Fruit fly (Drosophila melanogaster) whole organism, wandering third instar larva: Measurements from ENCODE around the gene CG3062.

ENCODE experiments used
- CG32264 ChIP-seq: fragments of 200-800 bp; sonication (Bioruptor generic); optimal IDR thresholded peaks from 2 replicates; lab custom pipeline; 2016; ENCODE audit warnings: missing biosample characterization, missing genetic modification characterization
- CrebA ChIP-seq: fragments of 200-800 bp; sonication (Bioruptor generic); optimal IDR thresholded peaks from 2 replicates; lab custom pipeline; 2016; ENCODE audit warnings: missing biosample characterization, mild to moderate bottlenecking, missing genetic modification characterization, borderline replicate concordance
- Dfd ChIP-seq: fragments of >200 bp; optimal IDR thresholded peaks from 2 replicates; lab custom pipeline; 2017; ENCODE audit warnings: missing biosample characterization, missing genetic modification characterization
- Dif ChIP-seq: fragments of 200-275, 200-300 bp; sonication (Bioruptor generic); optimal IDR thresholded peaks from 2 replicates; lab custom pipeline; 2018; ENCODE audit warnings: missing biosample characterization, missing genetic modification characterization; ENCODE audit not compliant: partially characterized antibody
- GATAd ChIP-seq: sonication (Bioruptor generic); optimal IDR thresholded peaks from 2 replicates; lab custom pipeline; 2016; ENCODE audit warnings: missing biosample characterization, missing genetic modification characterization
- HLH106 ChIP-seq: fragments of 200-800 bp; optimal IDR thresholded peaks from 3 replicates; lab custom pipeline; 2019; ENCODE audit warnings: missing biosample characterization, mild to moderate bottlenecking, missing genetic modification characterization, moderate library complexity
- Hnf4 ChIP-seq: fragments of 200-800 bp; sonication (Bioruptor generic); optimal IDR thresholded peaks from 2 replicates; lab custom pipeline; 2016; ENCODE audit warnings: missing biosample characterization, mild to moderate bottlenecking, missing genetic modification characterization
- Hr78 ChIP-seq: fragments of >200 bp; optimal IDR thresholded peaks from 2 replicates; lab custom pipeline; 2017; ENCODE audit warnings: missing biosample characterization, missing genetic modification characterization
- Hr83 ChIP-seq: fragments of 200-300 bp; sonication (Bioruptor generic); optimal IDR thresholded peaks from 2 replicates; lab custom pipeline; 2016; ENCODE audit warnings: missing biosample characterization, mild to moderate bottlenecking, missing genetic modification characterization, moderate library complexity; ENCODE audit not compliant: poor library complexity, severe bottlenecking
- Jra ChIP-seq: sonication (Bioruptor generic); optimal IDR thresholded peaks from 2 replicates; lab custom pipeline; 2016; ENCODE audit warnings: missing biosample characterization, missing genetic modification characterization
- Mio ChIP-seq: sonication (Bioruptor generic); optimal IDR thresholded peaks from 2 replicates; lab custom pipeline; 2016; ENCODE audit warnings: missing biosample characterization, missing genetic modification characterization
- Myc ChIP-seq: fragments of >200 bp; optimal IDR thresholded peaks from 2 replicates; lab custom pipeline; 2017
- N ChIP-seq: fragments of >200 bp; optimal IDR thresholded peaks from 2 replicates; lab custom pipeline; 2018; ENCODE audit warnings: missing biosample characterization, missing external identifiers, missing genetic modification characterization
- OdsH ChIP-seq: fragments of 200-800 bp; sonication (Bioruptor generic); optimal IDR thresholded peaks from 2 replicates; lab custom pipeline; 2016; ENCODE audit warnings: missing biosample characterization, mild to moderate bottlenecking, missing genetic modification characterization
- Rel ChIP-seq, 2 experiments: fragments of 200-800 bp; sonication (Bioruptor generic) in 1 of 2; optimal IDR thresholded peaks; 2 replicates in 1 of 2; 3 replicates in 1 of 2; lab custom pipeline; 2016 to 2019; ENCODE audit warnings: mild to moderate bottlenecking in 2 of 2, missing biosample characterization in 2 of 2, missing genetic modification characterization in 2 of 2, moderate library complexity in 1 of 2
- Sp1 ChIP-seq: fragments of 200-800 bp; sonication (Bioruptor generic); optimal IDR thresholded peaks from 3 replicates; lab custom pipeline; 2019; ENCODE audit warnings: missing biosample characterization, mild to moderate bottlenecking, missing genetic modification characterization, moderate library complexity
- Vsx2 ChIP-seq: fragments of 200-300, 225-300 bp; sonication (Bioruptor generic); optimal IDR thresholded peaks from 2 replicates; lab custom pipeline; 2018; ENCODE audit warnings: missing biosample characterization, missing genetic modification characterization; ENCODE audit not compliant: partially characterized antibody
- brk ChIP-seq: fragments of 200-800 bp; sonication (Bioruptor generic); optimal IDR thresholded peaks from 2 replicates; lab custom pipeline; 2016; ENCODE audit warnings: missing biosample characterization, mild to moderate bottlenecking, missing genetic modification characterization
- dl ChIP-seq, 2 experiments: fragments of 175-275, 200-275 bp in 1 of 2; fragments of 200-275 bp in 1 of 2; sonication (Bioruptor generic); optimal IDR thresholded peaks; lab custom pipeline; 2018; ENCODE audit warnings: mild to moderate bottlenecking in 2 of 2, missing biosample characterization in 2 of 2, missing genetic modification characterization in 2 of 2, moderate library complexity in 2 of 2; ENCODE audit not compliant: partially characterized antibody in 2 of 2, insufficient read depth in 1 of 2
- ey ChIP-seq: fragments of 200-800 bp; sonication (Bioruptor generic); optimal IDR thresholded peaks from 2 replicates; lab custom pipeline; 2016; ENCODE audit warnings: missing biosample characterization, missing genetic modification characterization
- foxo ChIP-seq, 2 experiments: fragments of 200-800 bp; sonication (Bioruptor generic); optimal IDR thresholded peaks; 2 replicates in 1 of 2; 3 replicates in 1 of 2; lab custom pipeline; 2016 to 2017; ENCODE audit warnings: missing biosample characterization in 2 of 2, missing genetic modification characterization in 2 of 2
- h ChIP-seq: fragments of 200-800 bp; sonication (Bioruptor generic); optimal IDR thresholded peaks from 3 replicates; lab custom pipeline; 2016; ENCODE audit warnings: missing biosample characterization, mild to moderate bottlenecking, missing genetic modification characterization
- lola ChIP-seq: fragments of >200 bp; optimal IDR thresholded peaks from 2 replicates; lab custom pipeline; 2017; ENCODE audit warnings: missing biosample characterization, missing genetic modification characterization
- pan ChIP-seq: fragments of >200 bp; optimal IDR thresholded peaks from 2 replicates; lab custom pipeline; 2017
- psq ChIP-seq: fragments of 200-800 bp; sonication (Bioruptor generic); optimal IDR thresholded peaks from 3 replicates; lab custom pipeline; 2017; ENCODE audit warnings: missing biosample characterization, mild to moderate bottlenecking, missing genetic modification characterization, moderate library complexity
- sage ChIP-seq: fragments of 200-800 bp; sonication (Bioruptor generic); optimal IDR thresholded peaks from 2 replicates; lab custom pipeline; 2016; ENCODE audit warnings: missing biosample characterization, mild to moderate bottlenecking, missing genetic modification characterization
- sv ChIP-seq: fragments of 200-800 bp; sonication (Bioruptor generic); optimal IDR thresholded peaks from 3 replicates; lab custom pipeline; 2016; ENCODE audit warnings: missing biosample characterization, missing genetic modification characterization
- tai ChIP-seq: sonication (Bioruptor generic); optimal IDR thresholded peaks from 2 replicates; lab custom pipeline; 2016; ENCODE audit warnings: missing biosample characterization, missing genetic modification characterization
- usp ChIP-seq: fragments of >200 bp; optimal IDR thresholded peaks from 2 replicates; lab custom pipeline; 2017; ENCODE audit warnings: missing biosample characterization, missing genetic modification characterization

CG3062 gene

dm6 chrX:4609737-4610136 is 34.9 kb downstream of the CG3062 start:
- TF ChIP-seq GATAd (no peak), CrebA (no peak), OdsH (GFP tag; lab: Kevin White, UChicago) (no peak), Dif (GFP tag; lab: Kevin White, UChicago) (no peak), sv (GFP tag; lab: Kevin White, UChicago) (no peak)

dm6 chrX:4606447-4606846 is 38.2 kb downstream of the CG3062 start:
- TF ChIP-seq Sp1 (GFP tag; lab: Kevin White, UChicago) (no peak), pan (lab: Kevin White, UChicago) (no peak)

dm6 chrX:4605313-4605712 is 39.4 kb downstream of the CG3062 start:
- TF ChIP-seq brk (GFP tag; lab: Kevin White, UChicago) (no peak), sv (GFP tag; lab: Kevin White, UChicago) (no peak), Vsx2 (no peak), Dif (GFP tag; lab: Kevin White, UChicago) (no peak), foxo (GFP tag; optimal IDR thresholded peaks at IDR 0.05; lab: Kevin White, UChicago) (no peak), Rel (GFP tag; optimal IDR thresholded peaks at IDR 0.05; lab: Kevin White, UChicago) (no peak), Rel (tag; optimal IDR thresholded peaks at IDR 0.05; lab: Kevin White, UChicago) (no peak), ey (GFP tag; lab: Kevin White, UChicago) (no peak), CG32264 (GFP tag; lab: Kevin White, UChicago) (no peak), dl (GFP tag; optimal IDR thresholded peaks at IDR 0.05; lab: Kevin White, UChicago; ENCODE audit: insufficient read depth in 1 of 2, partially characterized antibody in 2 of 2) (no peak), Hr83 (GFP tag; lab: Kevin White, UChicago) (no peak), pan (lab: Kevin White, UChicago) (no peak), N (GFP tag; lab: Kevin White, UChicago) (no peak), Hnf4 (no peak), tai (GFP tag; lab: Kevin White, UChicago) (no peak), Jra (GFP tag; lab: Kevin White, UChicago) (no peak), lola (no peak), HLH106 (no peak), psq (GFP tag; lab: Kevin White, UChicago) (no peak)
- TF ChIP-seq, all 38 proteins: peak for 0

dm6 chrX:4604553-4604952 is 40.1 kb downstream of the CG3062 start:
- TF ChIP-seq N (GFP tag; lab: Kevin White, UChicago) = no peak
- no peak for TF ChIP-seq OdsH (GFP tag; lab: Kevin White, UChicago)
- TF ChIP-seq ey (GFP tag; lab: Kevin White, UChicago) = no peak
- no peak for TF ChIP-seq sage (GFP tag; lab: Kevin White, UChicago)
- TF ChIP-seq HLH106 = no peak
- TF ChIP-seq Dfd = no peak
- no peak for TF ChIP-seq Dif (GFP tag; lab: Kevin White, UChicago)
- no peak for TF ChIP-seq h
- no peak for TF ChIP-seq Mio (GFP tag; lab: Kevin White, UChicago)
- TF ChIP-seq lola = no peak
- TF ChIP-seq psq (GFP tag; lab: Kevin White, UChicago) = no peak
- TF ChIP-seq Hr78 = no peak
- TF ChIP-seq Myc (lab: Kevin White, UChicago) = no peak

dm6 chrX:4604107-4604506 is 40.6 kb downstream of the CG3062 start:
- TF ChIP-seq OdsH (GFP tag; lab: Kevin White, UChicago) (peak; percentile 17), Rel (GFP tag; optimal IDR thresholded peaks at IDR 0.05; lab: Kevin White, UChicago) (no peak), Rel (tag; optimal IDR thresholded peaks at IDR 0.05; lab: Kevin White, UChicago) (peak; percentile 58), h (peak; percentile 38), foxo (GFP tag; optimal IDR thresholded peaks at IDR 0.05; lab: Kevin White, UChicago) (peak in 1 of 2 experiments; percentile 26), usp (GFP tag; lab: Kevin White, UChicago) (no peak)

- TF ChIP-seq CrebA = no peak
Observed at dm6 chrX:4599897-4600469, 44.7 kb downstream of the CG3062 start.
